Worm (Caenorhabditis elegans): Measurements from ENCODE around the gene K12H6.7.

DNA sequence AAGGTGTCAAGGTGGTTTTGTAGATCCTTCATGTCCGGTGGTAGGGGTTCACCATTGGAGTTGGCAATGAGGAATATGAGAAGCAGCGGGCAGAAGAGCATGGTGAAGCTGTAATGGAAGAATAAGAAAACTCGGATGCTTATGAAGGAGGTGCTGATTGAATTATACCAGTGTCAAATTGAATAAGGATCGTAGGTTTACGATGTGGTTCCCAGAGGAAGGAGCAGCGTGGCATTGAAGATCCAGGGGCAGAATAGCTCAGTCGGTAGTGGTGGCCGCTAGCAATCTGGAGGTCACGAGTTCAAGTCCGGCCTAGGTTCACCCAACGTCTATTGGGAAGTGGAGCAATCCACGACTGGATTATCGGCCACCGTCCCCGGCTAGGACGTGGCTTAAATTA, 4.8 kb upstream of the K12H6.7 start, which contains the start of gene Y110A2AL.6:
- TF ChIP-seq B0310.2 (tag; optimal IDR thresholded peaks at IDR 0.05) (no peak), pes-1 (GFP tag; IDR thresholded peaks at IDR 0.05) (no peak)
